Fruit fly (Drosophila melanogaster): Measurements from ENCODE around the gene CG43330.
A peak's percentile ranks its signal among the peaks of the same experiment; 100 is the strongest.

Gene CG43330

dm6 chr3L:22455953-22456488, 48.2 kb downstream of the CG43330 start:
- TF ChIP-seq N (GFP tag; optimal IDR thresholded peaks at IDR 0.05) (peak; percentile 90), lola (GFP tag; optimal IDR thresholded peaks at IDR 0.05) (peak; percentile 38), Sp1 (GFP tag; optimal IDR thresholded peaks at IDR 0.05) (no peak), brk (GFP tag; optimal IDR thresholded peaks at IDR 0.05) (no peak), Hr78 (GFP tag; optimal IDR thresholded peaks at IDR 0.05) (peak; percentile 31), Myc (optimal IDR thresholded peaks at IDR 0.05) (peak; percentile 95), CG32264 (GFP tag; optimal IDR thresholded peaks at IDR 0.05) (no peak), psq (GFP tag; optimal IDR thresholded peaks at IDR 0.05) (no peak)

- TF ChIP-seq Sp1 (GFP tag; optimal IDR thresholded peaks at IDR 0.05) (no peak), Hr83 (GFP tag; optimal IDR thresholded peaks at IDR 0.05; ENCODE audit: poor library complexity, severe bottlenecking) (no peak), Vsx2 (GFP tag; optimal IDR thresholded peaks at IDR 0.05; ENCODE audit: partially characterized antibody) (no peak), ey (GFP tag; optimal IDR thresholded peaks at IDR 0.05) (no peak), Hnf4 (GFP tag; optimal IDR thresholded peaks at IDR 0.05) (no peak), Jra (GFP tag; optimal IDR thresholded peaks at IDR 0.05) (no peak)
Observed at dm6 chr3L:22454368-22454767, 49.9 kb downstream of the CG43330 start, which contains the start of gene CG11449. CG11449 (plus strand) TSS chr3L:22454373.

All from whole organism, wandering third instar larva.